Worm (Caenorhabditis elegans): ENCODE measurements around the gene hum-8.

The hum-8 gene

DNA sequence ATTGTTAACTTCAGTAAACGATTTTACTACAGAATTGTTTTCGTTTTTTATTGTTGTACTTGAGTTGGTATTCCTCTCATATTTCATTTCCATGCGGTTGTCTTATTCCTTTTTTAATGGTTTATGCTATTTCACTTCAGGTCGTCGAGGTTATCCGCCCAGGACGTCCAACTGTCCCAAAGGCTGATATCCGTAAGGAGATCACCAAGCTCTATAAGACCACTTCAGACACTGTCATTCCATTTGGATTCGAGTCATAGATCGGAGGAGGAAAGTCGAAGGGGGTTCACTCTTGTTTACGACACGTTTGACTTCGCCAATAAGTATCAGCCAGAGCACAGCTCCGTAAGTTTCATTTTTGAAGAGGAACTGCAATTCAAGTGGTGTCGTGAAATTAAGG lies 53.8 kb downstream of the hum-8 start, which contains the start of gene T07A9.14 (continued):
- TF ChIP-seq hif-1 (tag; optimal IDR thresholded peaks at IDR 0.05): no peak
- TF ChIP-seq set-16 (GFP tag; IDR thresholded peaks at IDR 0.05): no peak
- TF ChIP-seq hlh-30 (tag; optimal IDR thresholded peaks at IDR 0.05; ENCODE audit: insufficient read depth): no peak
- TF ChIP-seq spr-1 (tag; optimal IDR thresholded peaks at IDR 0.05): no peak
- no peak for TF ChIP-seq ceh-82 (tag; optimal IDR thresholded peaks at IDR 0.05)
- 0 out of 2 replicates have a peak, but pooled peaks have one; percentile 38 for TF ChIP-seq Y75B8A.6 (GFP tag; IDR thresholded peaks at IDR 0.05)
- no peak for TF ChIP-seq nhr-48 (tag; optimal IDR thresholded peaks at IDR 0.05)
- TF ChIP-seq arid-1 (GFP tag; conservative IDR thresholded peaks at IDR 0.05): no peak
- TF ChIP-seq vab-7 (GFP tag; IDR thresholded peaks at IDR 0.05): no peak
- no peak for TF ChIP-seq daf-8 (GFP tag; IDR thresholded peaks at IDR 0.05)
- TF ChIP-seq lin-15B (tag; optimal IDR thresholded peaks at IDR 0.05): no peak
- peak; percentile 22; the same call in 1 of the 2 replicates for TF ChIP-seq mdt-29 (GFP tag; IDR thresholded peaks at IDR 0.05)
- no peak for TF ChIP-seq saeg-2 (GFP tag; IDR thresholded peaks at IDR 0.05)
- no peak for TF ChIP-seq egl-27 (tag; optimal IDR thresholded peaks at IDR 0.05)
- TF ChIP-seq ama-1 (optimal IDR thresholded peaks at IDR 0.05): peak; percentile 58
- TF ChIP-seq zfp-3 (GFP tag; conservative IDR thresholded peaks at IDR 0.05): no peak
- TF ChIP-seq ztf-7 (tag; optimal IDR thresholded peaks at IDR 0.05): no peak
- no peak for TF ChIP-seq Y5F2A.4 (GFP tag; optimal IDR thresholded peaks at IDR 0.05)
- no peak for TF ChIP-seq rbr-2 (tag; optimal IDR thresholded peaks at IDR 0.05)
- TF ChIP-seq zip-11 (GFP tag; IDR thresholded peaks at IDR 0.05): no peak
- no peak for TF ChIP-seq nhr-111 (GFP tag; optimal IDR thresholded peaks at IDR 0.05)
- TF ChIP-seq nhr-10 (tag; optimal IDR thresholded peaks at IDR 0.05): no peak
- TF ChIP-seq F49E8.2 (tag; optimal IDR thresholded peaks at IDR 0.05; ENCODE audit: borderline replicate concordance): peak; percentile 25
- TF ChIP-seq D1046.2 (GFP tag; IDR thresholded peaks at IDR 0.05): no peak
- no peak for TF ChIP-seq lin-1 (GFP tag; IDR thresholded peaks at IDR 0.05)
- TF ChIP-seq egl-43 (GFP tag; IDR thresholded peaks at IDR 0.05): no peak
- TF ChIP-seq lin-13 (GFP tag; optimal IDR thresholded peaks at IDR 0.05): no peak
- no peak for TF ChIP-seq lir-3 (tag; optimal IDR thresholded peaks at IDR 0.05)
- TF ChIP-seq snpc-1.2 (GFP tag; IDR thresholded peaks at IDR 0.05): peak; percentile 14; the same call in 1 of the 2 replicates
- TF ChIP-seq fos-1 (tag; optimal IDR thresholded peaks at IDR 0.05): no peak
- TF ChIP-seq mes-2 (tag; optimal IDR thresholded peaks at IDR 0.05; ENCODE audit: poor library complexity, severe bottlenecking): peak; percentile 44
- no peak for TF ChIP-seq mxl-2 (GFP tag; conservative IDR thresholded peaks at IDR 0.05)
- no peak for TF ChIP-seq jun-1 (tag; optimal IDR thresholded peaks at IDR 0.05)
- TF ChIP-seq attf-4 (tag; optimal IDR thresholded peaks at IDR 0.05): no peak
- TF ChIP-seq nhr-237 (tag; optimal IDR thresholded peaks at IDR 0.05): no peak
- no peak for TF ChIP-seq nhr-102 (tag; optimal IDR thresholded peaks at IDR 0.05)
- TF ChIP-seq php-3 (GFP tag; IDR thresholded peaks at IDR 0.05): no peak
- TF ChIP-seq F37D6.2 (tag; optimal IDR thresholded peaks at IDR 0.05): no peak
- TF ChIP-seq nhr-11 (tag; optimal IDR thresholded peaks at IDR 0.05): no peak
- no peak for TF ChIP-seq ceh-20 (GFP tag; IDR thresholded peaks at IDR 0.05)
- TF ChIP-seq R02D3.7 (tag; optimal IDR thresholded peaks at IDR 0.05): no peak
- no peak for TF ChIP-seq gei-8 (GFP tag; optimal IDR thresholded peaks at IDR 0.05)
- TF ChIP-seq daf-19 (GFP tag; conservative IDR thresholded peaks at IDR 0.05): no peak
- TF ChIP-seq snpc-4 (tag; optimal IDR thresholded peaks at IDR 0.05): no peak
- TF ChIP-seq ceh-32 (tag; optimal IDR thresholded peaks at IDR 0.05; ENCODE audit: poor library complexity): no peak
